Worm (Caenorhabditis elegans): Measurements from ENCODE around the gene K11D12.11.

- TF ChIP-seq lin-11 (tag; optimal IDR thresholded peaks at IDR 0.05) (no peak), nhr-77 (tag; optimal IDR thresholded peaks at IDR 0.05) (no peak), ceh-82 (tag; optimal IDR thresholded peaks at IDR 0.05) (no peak), nhr-10 (tag; optimal IDR thresholded peaks at IDR 0.05) (no peak), lin-39 (tag; optimal IDR thresholded peaks at IDR 0.05) (no peak), ztf-11 (tag; optimal IDR thresholded peaks at IDR 0.05) (no peak)
These were observed 39.0 kb downstream of the K11D12.11 start, which contains the start of gene ugt-7 for ce11 chrV:5000406-5000805.
